Fruit fly (Drosophila melanogaster): ENCODE measurements around the gene C3G.

- no peak for TF ChIP-seq B-H1 (GFP tag; IDR thresholded peaks at IDR 0.05)
- TF ChIP-seq CTCF (GFP tag; optimal IDR thresholded peaks at IDR 0.05), result no peak
- TF ChIP-seq h (optimal IDR thresholded peaks at IDR 0.05), result no peak
- no peak for TF ChIP-seq Hmx (GFP tag; optimal IDR thresholded peaks at IDR 0.05)
- no peak for TF ChIP-seq CG15269 (tag; optimal IDR thresholded peaks at IDR 0.05)
- TF ChIP-seq CG17802 (tag; optimal IDR thresholded peaks at IDR 0.05), result no peak
- no peak for TF ChIP-seq CG30431 (GFP tag; optimal IDR thresholded peaks at IDR 0.05)
- no peak for TF ChIP-seq CG6813 (GFP tag; optimal IDR thresholded peaks at IDR 0.05)
These were observed 56.1 kb downstream of the C3G start, which contains the start of gene CG14439 for dm6 chrX:6747244-6747643.

Measured in whole organism, embryonic.